Worm (Caenorhabditis elegans): ENCODE results near the gene pap-2.

ce11 chrII:9644940-9645634 is 35.9 kb upstream of the pap-2 start:
- TF ChIP-seq ztf-23 (GFP tag; IDR thresholded peaks at IDR 0.05) = no peak
- no peak for TF ChIP-seq flt-1 (GFP tag; IDR thresholded peaks at IDR 0.05)
- no peak for TF ChIP-seq klf-2 (GFP tag; conservative IDR thresholded peaks at IDR 0.05)
- no peak for TF ChIP-seq tab-1 (GFP tag; IDR thresholded peaks at IDR 0.05)
- TF ChIP-seq ref-1 (GFP tag; conservative IDR thresholded peaks at IDR 0.05) = no peak
- TF ChIP-seq T22C8.4 (GFP tag; IDR thresholded peaks at IDR 0.05) = no peak
- TF ChIP-seq med-1 (GFP tag; optimal IDR thresholded peaks at IDR 0.05; ENCODE audit: insufficient read depth) = no peak
- peak; percentile 25; the same call in 1 of the 2 replicates for TF ChIP-seq ztf-29 (GFP tag; IDR thresholded peaks at IDR 0.05)

Data from whole organism, midembryonic.